Fruit fly (Drosophila melanogaster) whole organism, embryonic: ENCODE results near the gene aqz.
A peak's percentile ranks its signal among the peaks of the same experiment; 100 is the strongest.

Experiments
- Atf3 ChIP-seq: fragments of 200-800 bp; sonication (Bioruptor generic); optimal IDR thresholded peaks from 3 replicates; lab custom pipeline; 2016; ENCODE audit warnings: missing biosample characterization, missing genetic modification characterization
- BEAF-32 ChIP-seq: fragments of 200-800 bp; sonication (Bioruptor generic); optimal IDR thresholded peaks from 3 replicates; lab custom pipeline; 2017; ENCODE audit warnings: missing biosample characterization, missing genetic modification characterization, mild to moderate bottlenecking, moderate library complexity, missing genetic modification reagents
- CG10267 ChIP-seq: fragments of 200-800 bp; sonication (Bioruptor generic); optimal IDR thresholded peaks from 2 replicates; lab custom pipeline; 2018; ENCODE audit warnings: missing biosample characterization, mild to moderate bottlenecking, missing genetic modification characterization, moderate library complexity
- CG12299 ChIP-seq: fragments of 200-800 bp; sonication (Bioruptor generic); optimal IDR thresholded peaks from 2 replicates; lab custom pipeline; 2018; ENCODE audit warnings: missing biosample characterization, mild to moderate bottlenecking, missing genetic modification characterization
- CG13624 ChIP-seq: fragments of 200-800 bp; sonication (Bioruptor generic); optimal IDR thresholded peaks from 2 replicates; lab custom pipeline; 2016; ENCODE audit warnings: missing biosample characterization, missing genetic modification characterization
- CG13775 ChIP-seq: fragments of 200-800 bp; sonication (Bioruptor generic); optimal IDR thresholded peaks from 3 replicates; lab custom pipeline; 2017; ENCODE audit warnings: missing biosample characterization, mild to moderate bottlenecking, missing genetic modification characterization
- CG14667 ChIP-seq: fragments of 200-800 bp; sonication (Bioruptor generic); IDR thresholded peaks from 2 replicates; pipeline ENCODE4 v1.3.6; 2022; ENCODE audit warnings: missing biosample characterization, missing genetic modification characterization
- CG2678 ChIP-seq: fragments of 200-800 bp; sonication (Bioruptor generic); optimal IDR thresholded peaks from 3 replicates; lab custom pipeline; 2019; ENCODE audit warnings: missing biosample characterization, mild to moderate bottlenecking, missing genetic modification characterization, moderate library complexity
- CG3163 ChIP-seq: fragments of 200-800 bp; sonication (Bioruptor generic); optimal IDR thresholded peaks from 3 replicates; lab custom pipeline; 2016; ENCODE audit warnings: missing biosample characterization, missing genetic modification characterization
- CG32767 ChIP-seq: fragments of 200-800 bp; sonication (Bioruptor generic); IDR thresholded peaks from 2 replicates; pipeline ENCODE4 v1.3.6; 2022; ENCODE audit warnings: missing biosample characterization, missing genetic modification characterization
- CG4282 ChIP-seq: fragments of 200-800 bp; sonication (Bioruptor generic); optimal IDR thresholded peaks from 2 replicates; lab custom pipeline; 2016; ENCODE audit warnings: missing biosample characterization, missing genetic modification characterization
- CG4328 ChIP-seq: fragments of 200-800 bp; sonication (Bioruptor generic); optimal IDR thresholded peaks from 3 replicates; lab custom pipeline; 2017; ENCODE audit warnings: missing biosample characterization, missing genetic modification reagents, missing genetic modification characterization
- CG4360 ChIP-seq: fragments of 200-800 bp; sonication (Bioruptor generic); IDR thresholded peaks from 2 replicates; pipeline ENCODE4 v1.3.6; 2022; ENCODE audit warnings: missing biosample characterization, missing genetic modification characterization
- CG4404 ChIP-seq: fragments of 200-800 bp; sonication (Bioruptor generic); IDR thresholded peaks from 2 replicates; pipeline ENCODE4 v1.3.6; 2022; ENCODE audit warnings: missing biosample characterization, missing genetic modification characterization
- Dip2 ChIP-seq: fragments of 200-800 bp; sonication (Bioruptor generic); IDR thresholded peaks from 2 replicates; pipeline ENCODE4 v1.3.6; 2022; ENCODE audit warnings: missing biosample characterization, missing genetic modification characterization
- Dref ChIP-seq: fragments of 200-800 bp; sonication (Bioruptor generic); IDR thresholded peaks from 2 replicates; pipeline ENCODE4 v1.3.6; 2022; ENCODE audit warnings: missing biosample characterization, missing genetic modification characterization
- E2f2 ChIP-seq: fragments of 200-800 bp; sonication (Bioruptor generic); IDR thresholded peaks from 2 replicates; pipeline ENCODE4 v1.3.6; 2022; ENCODE audit warnings: missing biosample characterization, missing genetic modification characterization
- Fer1 ChIP-seq: fragments of 200-800 bp; sonication (Bioruptor generic); optimal IDR thresholded peaks from 2 replicates; lab custom pipeline; 2017; ENCODE audit warnings: missing biosample characterization, mild to moderate bottlenecking, missing genetic modification characterization
- Fer3 ChIP-seq: fragments of 200-800 bp; sonication (Bioruptor generic); optimal IDR thresholded peaks from 2 replicates; lab custom pipeline; 2018; ENCODE audit warnings: missing biosample characterization, mild to moderate bottlenecking, missing genetic modification characterization, moderate library complexity
- GATAe ChIP-seq: fragments of 200-800 bp; sonication (Bioruptor generic); conservative IDR thresholded peaks from 2 replicates; pipeline ENCODE4 v1.3.6; 2022; ENCODE audit warnings: missing biosample characterization, missing genetic modification characterization
- Gsc ChIP-seq: fragments of 200-800 bp; sonication (Bioruptor generic); IDR thresholded peaks from 2 replicates; pipeline ENCODE4 v1.3.6; 2022; ENCODE audit warnings: missing biosample characterization, missing genetic modification characterization
- HmgZ ChIP-seq: fragments of 200-800 bp; sonication (Bioruptor generic); optimal IDR thresholded peaks from 2 replicates; lab custom pipeline; 2018; ENCODE audit warnings: missing biosample characterization, mild to moderate bottlenecking, missing genetic modification characterization
- Lim3 ChIP-seq: fragments of 200-800 bp; sonication (Bioruptor generic); IDR thresholded peaks from 2 replicates; pipeline ENCODE4 v1.3.6; 2022; ENCODE audit warnings: missing biosample characterization, missing genetic modification characterization
- Nf-YA ChIP-seq: fragments of 200-800 bp; sonication (Bioruptor generic); IDR thresholded peaks from 2 replicates; pipeline ENCODE4 v1.3.6; 2022; ENCODE audit warnings: missing biosample characterization, missing genetic modification characterization
- Sin3A ChIP-seq: fragments of >200 bp; optimal IDR thresholded peaks from 2 replicates; lab custom pipeline; 2018
- Usf ChIP-seq: fragments of 200-800 bp; sonication (Bioruptor generic); optimal IDR thresholded peaks from 2 replicates; lab custom pipeline; 2017; ENCODE audit warnings: missing genotype, missing biosample characterization, missing genetic modification characterization
- YL-1 ChIP-seq: fragments of 200-800 bp; sonication (Bioruptor generic); optimal IDR thresholded peaks from 3 replicates; lab custom pipeline; 2017; ENCODE audit warnings: missing biosample characterization, mild to moderate bottlenecking, missing genetic modification characterization
- al ChIP-seq: fragments of 200-800 bp; sonication (Bioruptor generic); IDR thresholded peaks from 2 replicates; pipeline ENCODE4 v1.3.6; 2022; ENCODE audit warnings: missing biosample characterization, missing genetic modification characterization
- amos ChIP-seq: fragments of 200-800 bp; sonication (Bioruptor generic); IDR thresholded peaks from 2 replicates; pipeline ENCODE4 v1.3.6; 2022; ENCODE audit warnings: missing biosample characterization, missing genetic modification characterization; ENCODE audit not compliant: partially characterized antibody
- ap ChIP-seq: fragments of 200-800 bp; sonication (Bioruptor generic); IDR thresholded peaks from 2 replicates; pipeline ENCODE4 v1.3.6; 2022; ENCODE audit warnings: missing biosample characterization, missing genetic modification characterization
- ase ChIP-seq: fragments of 200-800 bp; sonication (Bioruptor generic); IDR thresholded peaks from 3 replicates; pipeline ENCODE4 v1.3.6; 2022; ENCODE audit warnings: missing biosample characterization, missing genetic modification characterization
- ato ChIP-seq: fragments of 200-800 bp; sonication (Bioruptor generic); IDR thresholded peaks from 2 replicates; pipeline ENCODE4 v1.3.6; 2022; ENCODE audit warnings: missing biosample characterization, missing genetic modification characterization; ENCODE audit not compliant: partially characterized antibody
- crol ChIP-seq: fragments of 200-800 bp; sonication (Bioruptor generic); IDR thresholded peaks from 2 replicates; pipeline ENCODE4 v1.3.6; 2022; ENCODE audit warnings: missing biosample characterization, missing genetic modification characterization
- crp ChIP-seq, 2 experiments: fragments of 200-800 bp; sonication (Bioruptor generic); optimal IDR thresholded peaks; 2 replicates in 1 of 2; 3 replicates in 1 of 2; lab custom pipeline; 2017; ENCODE audit warnings: missing biosample characterization in 2 of 2, missing genetic modification characterization in 2 of 2, mild to moderate bottlenecking in 1 of 2, moderate library complexity in 1 of 2
- dpn ChIP-seq, 2 experiments: fragments of 200-800 bp; sonication (Bioruptor generic); optimal IDR thresholded peaks; 3 replicates each; lab custom pipeline; 2016; ENCODE audit warnings: missing biosample characterization in 2 of 2, missing genetic modification characterization in 2 of 2
- fd96Cb ChIP-seq: fragments of 200-800 bp; sonication (Bioruptor generic); optimal IDR thresholded peaks from 2 replicates; lab custom pipeline; 2018; ENCODE audit warnings: missing biosample characterization, mild to moderate bottlenecking, missing genetic modification characterization, moderate library complexity
- fru ChIP-seq: fragments of >200 bp; optimal IDR thresholded peaks from 2 replicates; lab custom pipeline; 2017
- fu2 ChIP-seq: fragments of 200-800 bp; sonication (Bioruptor generic); optimal IDR thresholded peaks from 2 replicates; lab custom pipeline; 2016; ENCODE audit warnings: missing biosample characterization, missing genetic modification characterization
- kah ChIP-seq: fragments of 200-800 bp; sonication (Bioruptor generic); optimal IDR thresholded peaks from 2 replicates; lab custom pipeline; 2018; ENCODE audit warnings: missing biosample characterization, mild to moderate bottlenecking, missing genetic modification characterization
- kay ChIP-seq: fragments of 200-800 bp; sonication (Bioruptor generic); optimal IDR thresholded peaks from 2 replicates; lab custom pipeline; 2016; ENCODE audit warnings: missing biosample characterization, missing genetic modification characterization
- ken ChIP-seq: fragments of 200-800 bp; sonication (Bioruptor generic); IDR thresholded peaks from 3 replicates; pipeline ENCODE4 v1.3.6; 2022; ENCODE audit warnings: missing biosample characterization, missing genetic modification characterization
- p53 ChIP-seq: fragments of 200-800 bp; sonication (Bioruptor generic); optimal IDR thresholded peaks from 2 replicates; lab custom pipeline; 2016; ENCODE audit warnings: missing biosample characterization, missing genetic modification characterization
- phol ChIP-seq: fragments of 200-800 bp; sonication (Bioruptor generic); optimal IDR thresholded peaks from 3 replicates; lab custom pipeline; 2018; ENCODE audit warnings: missing biosample characterization, mild to moderate bottlenecking, missing genetic modification characterization, moderate library complexity
- psq ChIP-seq: fragments of 200-800 bp; sonication (Bioruptor generic); optimal IDR thresholded peaks from 2 replicates; lab custom pipeline; 2017; ENCODE audit warnings: missing biosample characterization, missing genetic modification characterization
- ro ChIP-seq: fragments of 200-800 bp; sonication (Bioruptor generic); IDR thresholded peaks from 2 replicates; pipeline ENCODE4 v1.3.6; 2022; ENCODE audit warnings: missing biosample characterization, missing genetic modification characterization
- salm ChIP-seq: fragments of 200-800 bp; sonication (Bioruptor generic); optimal IDR thresholded peaks from 2 replicates; lab custom pipeline; 2018; ENCODE audit warnings: missing biosample characterization, mild to moderate bottlenecking, missing genetic modification characterization
- scrt ChIP-seq: fragments of 200-800 bp; sonication (Bioruptor generic); optimal IDR thresholded peaks from 2 replicates; lab custom pipeline; 2018; ENCODE audit warnings: missing biosample characterization, mild to moderate bottlenecking, missing genetic modification characterization, moderate library complexity
- sens ChIP-seq: fragments of 200-800 bp; sonication (Bioruptor generic); peaks from one replicate; lab custom pipeline; 2016; ENCODE audit warnings: missing biosample characterization, missing genetic modification characterization
- slou ChIP-seq: fragments of 200-800 bp; sonication (Bioruptor generic); optimal IDR thresholded peaks from 3 replicates; lab custom pipeline; 2016; ENCODE audit warnings: missing biosample characterization, missing genetic modification characterization
- sr ChIP-seq: fragments of 200-800 bp; sonication (Bioruptor generic); IDR thresholded peaks from 3 replicates; pipeline ENCODE4 v1.3.6; 2022; ENCODE audit warnings: missing biosample characterization, missing genetic modification characterization
- trem ChIP-seq: fragments of 200-800 bp; optimal IDR thresholded peaks from 3 replicates; lab custom pipeline; 2019; ENCODE audit warnings: missing biosample characterization, mild to moderate bottlenecking, missing genetic modification characterization, moderate library complexity

aqz gene

DNA sequence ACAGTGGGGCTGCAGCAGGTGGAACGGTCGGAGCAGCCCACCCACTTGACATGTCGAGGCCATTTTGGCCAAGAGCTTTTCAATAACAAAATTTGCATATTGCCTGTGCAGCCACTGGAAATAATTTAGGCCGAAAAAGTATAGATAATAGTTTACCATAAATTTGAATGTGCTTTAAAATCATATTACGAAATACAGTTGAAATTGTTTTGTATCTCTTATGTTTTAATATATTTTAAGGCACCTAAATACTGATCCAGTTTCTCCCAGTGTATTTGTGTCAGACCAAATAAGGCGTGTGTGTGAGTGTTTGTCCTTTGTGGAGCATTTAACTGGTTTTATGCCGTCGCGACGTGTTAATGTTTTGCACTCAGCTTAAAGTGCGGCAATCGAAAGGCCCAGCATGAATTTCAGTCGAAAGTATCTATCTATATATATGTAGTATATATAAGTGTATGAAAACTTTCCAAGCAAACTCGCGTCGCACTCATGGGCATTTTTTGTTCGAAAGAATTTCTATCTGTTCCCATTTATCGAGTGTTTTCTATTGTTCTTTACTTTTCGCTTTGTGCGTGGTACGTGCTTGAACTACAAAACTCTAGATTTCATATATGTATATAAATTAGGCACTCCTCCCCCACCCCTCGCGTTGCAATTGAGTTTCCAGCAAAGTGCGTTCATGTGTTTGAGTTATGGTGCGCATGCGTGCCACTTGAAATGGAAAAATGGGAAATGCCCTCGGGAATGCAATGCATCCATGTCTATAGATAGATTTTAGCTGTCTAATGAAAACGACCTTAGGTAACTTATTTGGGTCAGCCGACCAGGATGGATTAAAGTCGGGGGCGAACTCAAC, 29.1 kb upstream of the aqz start (continued):
- TF ChIP-seq fu2 (no peak), CG4328 (no peak), E2f2 (GFP tag; lab: Robert Waterston, UW) (no peak; the same call in 1 of the 2 replicates), CG32767 (GFP tag; lab: Robert Waterston, UW) (no peak), GATAe (no peak), Nf-YA (GFP tag; lab: Robert Waterston, UW) (no peak), Lim3 (GFP tag; lab: Robert Waterston, UW) (no peak), Fer1 (GFP tag; lab: Kevin White, UChicago) (no peak), phol (peak; percentile 59), CG14667 (GFP tag; lab: Robert Waterston, UW) (no peak), trem (peak; percentile 20), Sin3A (lab: Kevin White, UChicago) (no peak), sens (GFP tag; lab: Kevin White, UChicago) (peak; percentile 71), BEAF-32 (no peak), dpn (GFP tag; optimal IDR thresholded peaks at IDR 0.05; lab: Kevin White, UChicago) (peak in 1 of 2 experiments; percentile 0), Gsc (GFP tag; lab: Robert Waterston, UW) (no peak), fru (lab: Kevin White, UChicago) (no peak), ken (GFP tag; lab: Robert Waterston, UW) (no peak), Usf (GFP tag; lab: Kevin White, UChicago) (no peak), CG4404 (GFP tag; lab: Robert Waterston, UW) (no peak; the same call in 1 of the 2 replicates), Dip2 (GFP tag; lab: Robert Waterston, UW) (no peak), p53 (GFP tag; lab: Kevin White, UChicago) (no peak), fd96Cb (tag; lab: Kevin White, UChicago) (peak; percentile 52), CG13775 (GFP tag; lab: Kevin White, UChicago) (peak; percentile 42), ase (GFP tag; lab: Robert Waterston, UW) (no peak), CG13624 (GFP tag; lab: Kevin White, UChicago) (no peak), ato (GFP tag; lab: Robert Waterston, UW) (no peak), YL-1 (no peak), ro (GFP tag; lab: Robert Waterston, UW) (no peak), sr (GFP tag; lab: Robert Waterston, UW) (no peak), CG4282 (GFP tag; lab: Kevin White, UChicago) (no peak), slou (GFP tag; lab: Kevin White, UChicago) (no peak), CG12299 (tag; lab: Kevin White, UChicago) (no peak), Fer3 (tag; lab: Kevin White, UChicago) (no peak), Dref (GFP tag; lab: Robert Waterston, UW) (no peak), scrt (GFP tag; lab: Kevin White, UChicago) (no peak), amos (GFP tag; lab: Robert Waterston, UW) (no peak), crol (GFP tag; lab: Robert Waterston, UW) (no peak), crp (GFP tag; optimal IDR thresholded peaks at IDR 0.05; lab: Kevin White, UChicago) (no peak), HmgZ (tag; lab: Kevin White, UChicago) (no peak), CG2678 (tag; lab: Kevin White, UChicago) (peak; percentile 20), CG10267 (tag; lab: Kevin White, UChicago) (peak; percentile 44), kah (GFP tag; lab: Kevin White, UChicago) (no peak), Atf3 (GFP tag; lab: Kevin White, UChicago) (no peak), ap (no peak), al (GFP tag; lab: Robert Waterston, UW) (no peak), psq (no peak), kay (GFP tag; lab: Kevin White, UChicago) (no peak), salm (tag; lab: Kevin White, UChicago) (no peak), CG3163 (GFP tag; lab: Kevin White, UChicago) (no peak), CG4360 (GFP tag; lab: Robert Waterston, UW) (no peak)
